Worm (Caenorhabditis elegans): Measurements from ENCODE around the gene F14H3.12.

Gene F14H3.12

DNA sequence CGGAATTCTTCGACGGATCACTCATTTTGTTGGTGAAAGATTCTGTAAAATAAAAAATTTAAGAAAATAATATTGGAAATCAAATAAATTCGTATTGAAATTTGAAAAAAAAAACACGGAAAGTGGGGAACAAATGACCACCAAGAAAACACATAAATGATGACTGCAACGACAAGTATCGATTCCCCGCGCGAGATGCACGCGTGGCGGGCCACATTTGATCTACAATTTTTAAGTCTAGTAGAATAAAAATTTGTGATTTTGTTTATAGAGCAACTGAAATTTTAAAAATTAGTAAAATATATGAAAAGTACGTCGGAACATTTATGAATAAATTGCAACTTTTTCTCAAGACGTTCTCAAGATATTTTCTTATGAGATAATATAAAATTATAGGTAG is 20.1 kb downstream of the F14H3.12 start, which contains the start of gene F14H3.4:
Gene F14H3.4, minus strand, starts transcription at position 42 of the 400 bp plus-strand sequence.
- TF ChIP-seq mab-5 (tag; optimal IDR thresholded peaks at IDR 0.05) = no peak
- TF ChIP-seq flh-1 (GFP tag; optimal IDR thresholded peaks at IDR 0.05) = no peak
- no peak for TF ChIP-seq sem-2 (GFP tag; optimal IDR thresholded peaks at IDR 0.05)

DNA sequence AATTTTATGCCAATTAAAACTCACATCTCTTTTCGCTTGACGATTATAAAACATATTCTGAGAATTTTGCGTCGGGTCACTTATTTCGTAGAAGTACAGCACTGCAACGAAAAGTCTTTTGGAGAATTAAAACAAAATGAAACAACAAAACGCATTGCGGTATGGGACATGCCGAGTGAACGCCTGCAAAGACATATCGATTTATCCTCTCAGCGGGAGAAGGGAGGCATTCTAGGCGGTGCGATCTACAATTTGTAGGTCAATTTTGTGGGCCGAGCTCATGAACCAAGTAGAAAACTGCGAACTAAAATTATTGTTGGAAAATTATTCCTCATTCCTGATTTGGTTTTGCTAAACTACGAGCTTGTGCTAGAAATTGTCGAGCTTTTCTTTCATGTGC is 21.8 kb downstream of the F14H3.12 start, which contains the start of gene F14H3.3:
Gene F14H3.3, minus strand, starts transcription at position 101 of the 400 bp plus-strand sequence.
- TF ChIP-seq ces-1 (GFP tag; optimal IDR thresholded peaks at IDR 0.05) (no peak), cnd-1 (tag; optimal IDR thresholded peaks at IDR 0.05) (no peak), nhr-76 (tag; optimal IDR thresholded peaks at IDR 0.05) (no peak), ceh-83 (GFP tag; optimal IDR thresholded peaks at IDR 0.05) (no peak), hlh-1 (tag; optimal IDR thresholded peaks at IDR 0.05) (no peak), mls-2 (tag; optimal IDR thresholded peaks at IDR 0.05) (no peak), snpc-4 (tag; optimal IDR thresholded peaks at IDR 0.05) (no peak), nhr-28 (tag; optimal IDR thresholded peaks at IDR 0.05) (no peak), nhr-12 (tag; optimal IDR thresholded peaks at IDR 0.05) (no peak), lsy-2 (tag; optimal IDR thresholded peaks at IDR 0.05) (no peak), nhr-2 (tag; optimal IDR thresholded peaks at IDR 0.05) (no peak)

DNA sequence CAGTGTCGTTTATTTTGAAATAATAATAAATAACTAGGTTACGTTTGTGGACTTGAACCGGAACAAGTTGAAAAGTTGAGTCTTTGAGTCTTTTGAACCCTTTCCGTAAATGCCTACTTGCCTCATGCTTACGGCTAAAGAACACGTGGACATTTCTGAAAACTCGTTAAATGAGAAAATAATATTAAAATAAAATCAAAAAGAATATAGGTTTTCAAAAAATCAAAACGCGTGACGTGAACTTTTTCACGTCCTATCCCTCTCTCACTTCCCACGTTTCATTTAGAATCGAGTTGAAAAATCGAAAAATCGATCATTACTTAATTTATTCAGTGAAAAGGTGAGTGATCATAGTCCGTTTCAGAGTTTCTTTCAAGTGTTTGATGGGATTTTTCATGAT is 25.9 kb downstream of the F14H3.12 start, which contains the start of gene best-12:
Gene best-12, plus strand, starts transcription at position 301 of the 400 bp plus-strand sequence.
- TF ChIP-seq ham-2 (GFP tag; optimal IDR thresholded peaks at IDR 0.05) (no peak), mls-2 (tag; optimal IDR thresholded peaks at IDR 0.05) (no peak), mep-1 (tag; optimal IDR thresholded peaks at IDR 0.05) (no peak), elt-3 (tag; optimal IDR thresholded peaks at IDR 0.05) (no peak), tbx-8 (GFP tag; optimal IDR thresholded peaks at IDR 0.05) (no peak)

DNA sequence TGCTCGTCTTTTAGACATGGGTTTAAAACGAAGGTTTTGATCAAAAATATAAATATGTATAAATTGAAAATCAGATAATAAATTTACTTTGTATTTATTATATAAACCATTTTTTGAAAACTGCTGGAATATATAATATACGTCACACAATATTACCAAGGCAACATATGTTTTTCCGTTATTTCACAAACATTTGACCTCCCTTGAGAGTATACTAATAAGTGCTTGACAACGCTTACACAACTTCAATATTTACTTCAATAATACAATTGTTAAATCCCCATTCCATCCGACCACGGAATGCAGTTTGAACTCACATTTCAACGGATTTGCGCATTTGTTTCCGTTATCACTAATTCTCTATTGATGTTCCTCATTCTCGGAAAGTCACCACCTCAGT is 27.6 kb downstream of the F14H3.12 start, which contains the start of gene str-198:
Gene str-198, plus strand, starts transcription at position 301 of the 400 bp plus-strand sequence.
- no peak for TF ChIP-seq unc-120 (tag; optimal IDR thresholded peaks at IDR 0.05; ENCODE audit: poor library complexity, severe bottlenecking)
- TF ChIP-seq snpc-4 (tag; optimal IDR thresholded peaks at IDR 0.05) = no peak
- no peak for TF ChIP-seq nhr-76 (tag; optimal IDR thresholded peaks at IDR 0.05)
- no peak for TF ChIP-seq ceh-39 (tag; optimal IDR thresholded peaks at IDR 0.05)
- no peak for TF ChIP-seq ztf-11 (tag; optimal IDR thresholded peaks at IDR 0.05)
- no peak for TF ChIP-seq sptf-1 (tag; optimal IDR thresholded peaks at IDR 0.05)
- TF ChIP-seq zip-8 (tag; optimal IDR thresholded peaks at IDR 0.05) = no peak
- no peak for TF ChIP-seq elt-3 (tag; optimal IDR thresholded peaks at IDR 0.05)
- TF ChIP-seq drap-1 (GFP tag; optimal IDR thresholded peaks at IDR 0.05) = no peak

DNA sequence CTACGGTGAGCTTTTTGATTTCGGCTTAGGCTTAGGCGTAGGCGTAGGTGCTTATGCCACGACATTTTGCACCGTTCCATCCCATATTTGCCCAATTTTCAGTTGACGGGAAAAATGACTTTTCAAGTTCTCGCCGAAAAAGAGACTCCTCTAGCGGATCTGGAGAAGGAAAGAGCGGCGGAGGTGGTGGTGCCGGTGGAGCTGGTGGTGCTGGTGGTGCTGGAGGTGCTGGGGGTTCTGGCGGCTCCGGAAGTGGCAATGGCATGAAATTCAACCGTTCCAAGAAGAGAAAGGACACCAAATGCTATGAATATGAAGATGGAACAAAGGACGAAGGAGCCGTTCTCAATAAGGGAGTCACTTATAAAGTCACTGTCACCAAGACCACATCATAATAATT is 28.1 kb downstream of the F14H3.12 start:
- TF ChIP-seq zip-8 (tag; optimal IDR thresholded peaks at IDR 0.05) (no peak), mab-5 (tag; optimal IDR thresholded peaks at IDR 0.05) (no peak), flh-1 (GFP tag; optimal IDR thresholded peaks at IDR 0.05) (no peak), mep-1 (tag; optimal IDR thresholded peaks at IDR 0.05) (no peak), unc-39 (tag; optimal IDR thresholded peaks at IDR 0.05) (no peak), elt-1 (tag; optimal IDR thresholded peaks at IDR 0.05; ENCODE audit: borderline replicate concordance, insufficient read depth) (no peak), ham-2 (GFP tag; optimal IDR thresholded peaks at IDR 0.05) (no peak), snpc-4 (tag; optimal IDR thresholded peaks at IDR 0.05) (no peak), mls-2 (tag; optimal IDR thresholded peaks at IDR 0.05) (no peak), ztf-11 (tag; optimal IDR thresholded peaks at IDR 0.05) (no peak), lin-32 (GFP tag; optimal IDR thresholded peaks at IDR 0.05) (no peak), drap-1 (GFP tag; optimal IDR thresholded peaks at IDR 0.05) (no peak)

DNA sequence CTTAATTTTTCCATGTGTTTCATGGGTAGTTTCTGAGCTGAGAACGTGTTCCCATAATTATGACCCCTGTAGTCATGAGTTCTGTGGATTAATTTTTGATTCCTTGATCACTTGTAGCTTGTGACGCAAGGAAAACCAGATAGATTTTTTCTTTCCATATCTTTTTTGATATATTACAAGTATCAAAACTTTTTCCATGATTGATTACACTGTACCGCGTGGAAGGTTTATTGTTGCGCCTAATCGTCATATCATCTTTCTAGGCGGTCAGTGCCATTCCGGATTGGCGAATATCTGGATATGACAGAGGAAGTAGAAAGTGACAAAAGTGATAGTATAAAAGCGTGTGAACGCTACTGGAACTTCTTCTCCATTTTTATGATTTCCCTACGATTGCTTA is 28.6 kb downstream of the F14H3.12 start, which contains the start of gene ZK285.2:
Gene ZK285.2, plus strand, starts transcription at position 301 of the 400 bp plus-strand sequence.
- TF ChIP-seq ceh-83 (GFP tag; optimal IDR thresholded peaks at IDR 0.05) = no peak
- no peak for TF ChIP-seq lsy-2 (tag; optimal IDR thresholded peaks at IDR 0.05)
- TF ChIP-seq ces-1 (GFP tag; optimal IDR thresholded peaks at IDR 0.05) = no peak
- TF ChIP-seq lin-32 (GFP tag; optimal IDR thresholded peaks at IDR 0.05) = no peak
- no peak for TF ChIP-seq drap-1 (GFP tag; optimal IDR thresholded peaks at IDR 0.05)
- no peak for TF ChIP-seq blmp-1 (tag; optimal IDR thresholded peaks at IDR 0.05)
- no peak for TF ChIP-seq nhr-76 (tag; optimal IDR thresholded peaks at IDR 0.05)
- TF ChIP-seq unc-120 (tag; optimal IDR thresholded peaks at IDR 0.05; ENCODE audit: poor library complexity, severe bottlenecking) = no peak
- no peak for TF ChIP-seq ham-2 (GFP tag; optimal IDR thresholded peaks at IDR 0.05)
- TF ChIP-seq tbx-8 (GFP tag; optimal IDR thresholded peaks at IDR 0.05) = no peak
- TF ChIP-seq ceh-39 (tag; optimal IDR thresholded peaks at IDR 0.05) = no peak
- TF ChIP-seq snpc-4 (tag; optimal IDR thresholded peaks at IDR 0.05) = no peak
- TF ChIP-seq mab-5 (tag; optimal IDR thresholded peaks at IDR 0.05) = no peak
- TF ChIP-seq cnd-1 (tag; optimal IDR thresholded peaks at IDR 0.05) = no peak
- TF ChIP-seq unc-39 (tag; optimal IDR thresholded peaks at IDR 0.05) = no peak
- no peak for TF ChIP-seq pha-4 (tag; optimal IDR thresholded peaks at IDR 0.05)
- TF ChIP-seq ztf-11 (tag; optimal IDR thresholded peaks at IDR 0.05) = no peak
- no peak for TF ChIP-seq bed-3 (GFP tag; optimal IDR thresholded peaks at IDR 0.05)
- no peak for TF ChIP-seq elt-3 (tag; optimal IDR thresholded peaks at IDR 0.05)
- TF ChIP-seq elt-1 (tag; optimal IDR thresholded peaks at IDR 0.05; ENCODE audit: borderline replicate concordance, insufficient read depth) = no peak
